Worm (Caenorhabditis elegans): Measurements from ENCODE around the gene denn-4.

The denn-4 gene

DNA sequence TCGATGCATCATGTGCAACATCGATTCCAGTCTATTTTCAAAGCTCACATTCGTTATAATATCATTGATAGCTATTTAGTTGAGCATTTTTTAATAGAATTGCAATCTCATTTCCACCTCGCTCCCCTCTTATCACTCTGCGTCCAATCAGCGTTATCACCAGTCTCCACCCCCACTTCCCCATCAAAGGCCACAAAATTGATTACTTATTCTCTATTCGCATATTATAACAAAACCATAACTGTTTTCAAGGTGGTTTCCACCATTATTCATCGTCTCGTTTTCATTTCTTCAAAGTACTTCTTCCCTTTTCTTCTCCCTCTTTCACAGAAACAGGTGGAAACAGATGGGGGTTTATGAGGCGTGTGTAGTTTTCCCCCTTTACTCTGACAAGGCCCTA lies 31.2 kb upstream of the denn-4 start:
- TF ChIP-seq unc-62 (GFP tag; optimal IDR thresholded peaks at IDR 0.05 in 1 of 2): peak in 1 of 2 experiments; percentile 86
- no peak for TF ChIP-seq unc-62 (tag; optimal IDR thresholded peaks at IDR 0.05)
- TF ChIP-seq jun-1 (tag; optimal IDR thresholded peaks at IDR 0.05): no peak
- TF ChIP-seq duxl-1 (tag; optimal IDR thresholded peaks at IDR 0.05; ENCODE audit: poor library complexity): peak; percentile 14

DNA sequence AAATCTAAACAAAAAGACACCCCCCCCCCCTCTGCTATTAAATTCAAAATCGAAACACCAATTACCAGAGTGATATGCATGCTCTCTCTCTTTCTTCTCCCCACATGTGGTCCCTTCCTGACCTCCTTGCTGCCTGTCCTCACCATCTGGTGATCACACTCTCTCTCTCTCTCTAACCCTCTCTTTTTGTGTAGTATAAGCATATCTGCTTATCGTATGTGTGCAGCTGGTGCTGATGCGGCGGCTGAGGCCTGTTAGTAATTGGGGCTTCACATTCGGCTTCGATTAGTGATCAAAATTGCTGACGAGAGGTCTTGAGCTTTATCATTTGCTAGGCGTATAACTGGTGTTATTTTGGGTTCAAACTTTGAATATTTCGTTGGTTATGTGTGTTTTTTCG lies 28.8 kb upstream of the denn-4 start:
- TF ChIP-seq ctbp-1 (GFP tag; IDR thresholded peaks at IDR 0.05) (no peak), aha-1 (tag) (peak; percentile 68)

DNA sequence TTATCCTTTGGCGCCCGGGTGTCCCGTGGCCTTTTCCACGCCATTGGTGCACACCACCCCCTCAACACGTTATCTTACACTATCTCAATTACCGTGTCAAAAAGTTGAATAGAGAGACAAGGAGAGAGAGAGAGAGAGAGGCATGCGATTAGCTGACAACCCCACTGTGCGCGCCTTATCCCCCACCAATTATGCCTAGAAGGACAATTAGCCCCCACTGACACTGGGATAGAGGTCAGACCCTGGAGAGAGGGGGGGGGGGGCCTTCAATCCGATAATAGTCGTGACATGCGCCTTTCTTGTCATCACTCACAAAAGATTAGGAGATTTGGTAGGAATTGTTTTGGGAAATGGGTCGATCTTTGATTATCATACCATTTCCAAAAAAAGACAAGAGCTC lies 27.7 kb upstream of the denn-4 start:
- TF ChIP-seq ZK337.2 (GFP tag; IDR thresholded peaks at IDR 0.05) (no peak), lin-15B (tag; optimal IDR thresholded peaks at IDR 0.05) (no peak), D1046.2 (GFP tag; IDR thresholded peaks at IDR 0.05) (no peak), lir-3 (tag; optimal IDR thresholded peaks at IDR 0.05) (no peak), nhr-42 (GFP tag; IDR thresholded peaks at IDR 0.05) (no peak), hmg-1.1 (GFP tag; IDR thresholded peaks at IDR 0.05) (no peak), nhr-76 (tag; optimal IDR thresholded peaks at IDR 0.05) (no peak), rbr-2 (tag; optimal IDR thresholded peaks at IDR 0.05) (no peak), madf-9 (GFP tag; conservative IDR thresholded peaks at IDR 0.05) (no peak), lin-13 (GFP tag; optimal IDR thresholded peaks at IDR 0.05) (no peak), hlh-11 (tag; optimal IDR thresholded peaks at IDR 0.05) (no peak), mdl-1 (tag; optimal IDR thresholded peaks at IDR 0.05) (no peak), T26A8.4 (GFP tag; IDR thresholded peaks at IDR 0.05) (no peak)

DNA sequence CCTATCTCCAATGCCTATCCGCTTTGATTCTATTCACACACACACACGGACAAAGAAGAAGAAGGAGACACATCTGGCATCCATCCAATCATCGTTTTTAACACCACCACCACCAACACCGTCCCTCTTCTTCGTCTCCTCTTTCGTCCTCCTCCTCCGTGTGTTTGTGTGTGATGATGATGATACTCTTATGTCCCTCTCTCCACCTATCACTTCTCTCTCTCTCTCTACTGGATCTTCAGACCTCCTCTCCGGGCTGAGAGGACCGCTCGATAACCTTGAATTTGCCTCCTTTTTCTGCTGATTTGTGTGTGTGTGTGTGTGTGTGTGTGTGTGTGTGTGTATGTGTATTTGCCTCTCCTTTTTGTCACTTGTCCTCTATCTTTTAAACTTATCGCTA lies 22.8 kb upstream of the denn-4 start:
- TF ChIP-seq zfp-3 (GFP tag; conservative IDR thresholded peaks at IDR 0.05) (no peak), rbr-2 (tag; optimal IDR thresholded peaks at IDR 0.05) (no peak), unc-62 (GFP tag; optimal IDR thresholded peaks at IDR 0.05 in 1 of 2) (peak in 1 of 2 experiments; percentile 96), unc-62 (tag; optimal IDR thresholded peaks at IDR 0.05) (no peak)

DNA sequence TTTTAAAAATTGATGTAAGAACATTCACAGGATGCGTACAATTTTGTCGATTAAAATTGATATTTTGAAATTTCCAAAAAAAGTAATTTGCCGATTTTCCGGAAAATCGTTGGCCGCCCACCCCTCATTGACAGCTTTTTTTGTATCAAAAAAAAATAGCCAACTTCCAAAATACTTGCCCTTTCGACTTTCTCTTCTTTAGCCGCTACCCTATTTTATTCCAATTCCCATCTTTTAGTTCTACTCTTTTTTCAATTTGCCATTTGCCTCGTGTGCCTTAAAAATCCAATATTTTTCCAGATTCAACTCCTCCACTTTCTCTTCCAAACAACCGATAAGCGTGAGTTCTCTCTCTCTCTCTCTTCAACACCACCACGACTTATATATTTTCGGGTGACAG lies 21.8 kb upstream of the denn-4 start, which contains the start of gene egl-18:
Gene egl-18 (plus strand): TSS at position 301 of the 400 bp plus-strand sequence.
- TF ChIP-seq hif-1 (tag; optimal IDR thresholded peaks at IDR 0.05): no peak
- no peak for TF ChIP-seq mxl-2 (GFP tag; conservative IDR thresholded peaks at IDR 0.05)
- no peak for TF ChIP-seq dmd-6 (GFP tag; IDR thresholded peaks at IDR 0.05)
- TF ChIP-seq lsy-2 (tag; optimal IDR thresholded peaks at IDR 0.05): no peak
- TF ChIP-seq snpc-1.2 (GFP tag; IDR thresholded peaks at IDR 0.05): no peak
- no peak for TF ChIP-seq madf-9 (GFP tag; conservative IDR thresholded peaks at IDR 0.05)

DNA sequence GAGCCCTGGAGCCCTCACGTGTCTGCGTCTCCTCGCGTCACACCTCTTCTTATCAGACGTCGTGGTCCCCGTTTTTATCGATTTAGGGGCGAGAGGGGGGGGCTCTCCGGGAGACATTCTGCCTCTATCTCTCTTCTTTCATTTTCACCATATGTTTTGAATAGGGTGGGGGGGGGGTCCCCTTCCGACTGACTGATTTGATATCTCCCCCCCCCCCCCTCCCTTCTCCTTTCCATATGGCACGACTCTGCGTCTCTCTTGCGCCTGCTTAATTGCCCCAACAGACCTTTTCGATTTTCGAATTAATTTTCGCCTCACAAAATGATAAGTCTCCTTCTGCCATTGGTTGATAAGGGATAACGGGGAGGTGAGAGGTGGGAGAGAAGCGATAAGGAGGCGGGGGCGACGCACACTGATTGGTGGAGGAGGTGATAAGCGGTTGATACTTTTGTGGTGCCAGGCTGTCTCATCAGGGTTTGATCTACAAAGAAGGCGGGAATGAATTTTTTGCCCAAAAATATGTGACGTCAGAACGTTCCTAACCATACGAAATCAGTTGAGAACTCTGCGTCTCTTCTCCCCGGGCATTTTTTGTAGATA lies 19.6 kb upstream of the denn-4 start:
- no peak for TF ChIP-seq nhr-25 (tag; optimal IDR thresholded peaks at IDR 0.05; ENCODE audit: borderline replicate concordance, insufficient read depth)
- TF ChIP-seq spr-3 (GFP tag; optimal IDR thresholded peaks at IDR 0.05): no peak
- peak; percentile 95 for TF ChIP-seq duxl-1 (tag; optimal IDR thresholded peaks at IDR 0.05; ENCODE audit: poor library complexity)
- TF ChIP-seq daf-8 (GFP tag; IDR thresholded peaks at IDR 0.05): no peak
- no peak for TF ChIP-seq mxl-3 (GFP tag; optimal IDR thresholded peaks at IDR 0.05)
- TF ChIP-seq unc-39 (tag; optimal IDR thresholded peaks at IDR 0.05): no peak
- TF ChIP-seq hmg-1.1 (GFP tag; IDR thresholded peaks at IDR 0.05): 0 out of 2 replicates have a peak, but pooled peaks have one; percentile 6
- no peak for TF ChIP-seq fos-1 (tag; optimal IDR thresholded peaks at IDR 0.05)
- TF ChIP-seq attf-4 (tag; optimal IDR thresholded peaks at IDR 0.05): no peak
- TF ChIP-seq unc-62 (GFP tag; optimal IDR thresholded peaks at IDR 0.05 in 1 of 2): peak in 1 of 2 experiments; percentile 78
- TF ChIP-seq unc-62 (tag; optimal IDR thresholded peaks at IDR 0.05): no peak
- no peak for TF ChIP-seq gei-8 (GFP tag; optimal IDR thresholded peaks at IDR 0.05)
- TF ChIP-seq lsy-2 (tag; optimal IDR thresholded peaks at IDR 0.05): peak in 1 of 2 experiments; percentile 66
- no peak for TF ChIP-seq hlh-30 (tag; optimal IDR thresholded peaks at IDR 0.05; ENCODE audit: insufficient read depth)
- no peak for TF ChIP-seq cey-2 (tag; optimal IDR thresholded peaks at IDR 0.05; ENCODE audit: borderline replicate concordance, insufficient read depth)
- no peak for TF ChIP-seq lin-29 (GFP tag; IDR thresholded peaks at IDR 0.05)
- no peak for TF ChIP-seq zag-1 (tag; optimal IDR thresholded peaks at IDR 0.05)
- peak; percentile 80 for TF ChIP-seq set-16 (GFP tag; IDR thresholded peaks at IDR 0.05)
